Worm (Caenorhabditis elegans) whole organism, L4 larva: ENCODE results near the gene spe-45.
A peak's percentile ranks its signal among the peaks of the same experiment; 100 is the strongest.

Experiments used
- F10B5.3 ChIP-seq: sonication (generic microtip); optimal IDR thresholded peaks from 2 replicates; lab custom pipeline; 2016; ENCODE audit warnings: mild to moderate bottlenecking, missing genetic modification characterization, missing compliant biosample characterization
- F37D6.2 ChIP-seq: sonication (generic microtip); optimal IDR thresholded peaks from 2 replicates; lab custom pipeline; 2016; ENCODE audit warnings: mild to moderate bottlenecking, missing genetic modification characterization, missing compliant biosample characterization
- F44E2.7 ChIP-seq: fragments of 200-800 bp; sonication (Bioruptor generic); IDR thresholded peaks from 2 replicates; pipeline ENCODE4 v2.1.2; 2022; ENCODE audit warnings: missing genetic modification characterization, missing compliant biosample characterization
- F49E8.2 ChIP-seq: sonication (generic microtip); optimal IDR thresholded peaks from 2 replicates; lab custom pipeline; 2016; ENCODE audit warnings: missing compliant biosample characterization, mild to moderate bottlenecking, missing genetic modification characterization, borderline replicate concordance
- Y75B8A.6 ChIP-seq: fragments of 200-800 bp; sonication (Bioruptor generic); IDR thresholded peaks from 2 replicates; pipeline ENCODE4 v1.3.6; 2022; ENCODE audit warnings: missing genetic modification reagents, missing genetic modification characterization, missing compliant biosample characterization
- arid-1 ChIP-seq: fragments of 200-800 bp; sonication (Bioruptor generic); conservative IDR thresholded peaks from 2 replicates; pipeline ENCODE4 v1.3.6; 2022; ENCODE audit warnings: missing genetic modification reagents, missing genetic modification characterization, missing compliant biosample characterization
- attf-4 ChIP-seq: sonication (generic microtip); optimal IDR thresholded peaks from 3 replicates; lab custom pipeline; 2017; ENCODE audit warnings: missing biosample characterization, missing genetic modification characterization
- ceh-44 ChIP-seq: fragments of 200-800 bp; sonication (Bioruptor generic); IDR thresholded peaks from 2 replicates; pipeline ENCODE4 v1.3.6; 2022; ENCODE audit warnings: missing genetic modification reagents, missing genetic modification characterization, missing compliant biosample characterization
- ceh-82 ChIP-seq: sonication (generic microtip); optimal IDR thresholded peaks from 2 replicates; lab custom pipeline; 2017; ENCODE audit warnings: missing biosample characterization, missing genetic modification characterization
- ces-1 ChIP-seq: fragments of 150-350 bp; sonication (generic microtip); optimal IDR thresholded peaks from 4 replicates; lab custom pipeline; 2014; ENCODE audit warnings: missing biosample characterization, missing genetic modification reagents, missing genetic modification characterization
- daf-16 ChIP-seq, 3 experiments: sonication (generic microtip); optimal IDR thresholded peaks; 2 replicates each; lab custom pipeline; 2016 to 2017; ENCODE audit warnings: missing genetic modification characterization in 3 of 3, missing genetic modification reagents in 3 of 3, mild to moderate bottlenecking in 2 of 3, missing compliant biosample characterization in 2 of 3, missing biosample characterization in 1 of 3, moderate library complexity in 1 of 3
- daf-19 ChIP-seq: fragments of 200-800 bp; sonication (Bioruptor generic); conservative IDR thresholded peaks from 2 replicates; pipeline ENCODE4 v1.3.6; 2022; ENCODE audit warnings: missing genetic modification characterization, missing compliant biosample characterization
- dmd-9 ChIP-seq: fragments of 200-800 bp; sonication (Bioruptor generic); IDR thresholded peaks from 2 replicates; pipeline ENCODE4 v1.3.6; 2022; ENCODE audit warnings: missing genetic modification reagents, missing genetic modification characterization, missing compliant biosample characterization
- egl-43 ChIP-seq: fragments of 200-800 bp; sonication (Bioruptor generic); IDR thresholded peaks from 2 replicates; pipeline ENCODE4 v1.3.6; 2022; ENCODE audit warnings: missing genetic modification reagents, missing genetic modification characterization, missing compliant biosample characterization
- fkh-10 ChIP-seq: fragments of 150-350 bp; optimal IDR thresholded peaks from 2 replicates; lab custom pipeline; 2014; ENCODE audit warnings: missing biosample characterization, missing genetic modification reagents, missing genetic modification characterization
- fos-1 ChIP-seq: fragments of 150-350 bp; optimal IDR thresholded peaks from 2 replicates; lab custom pipeline; 2014; ENCODE audit warnings: missing biosample characterization, missing genetic modification characterization
- hlh-30 ChIP-seq: sonication (generic microtip); optimal IDR thresholded peaks from 2 replicates; lab custom pipeline; 2017; ENCODE audit warnings: antibody characterized with exemption, mild to moderate bottlenecking, missing genetic modification characterization, missing compliant biosample characterization; ENCODE audit not compliant: insufficient read depth
- hmg-1.1 ChIP-seq: fragments of 200-800 bp; sonication (Bioruptor generic); IDR thresholded peaks from 2 replicates; pipeline ENCODE4 v1.3.6; 2022; ENCODE audit warnings: missing genetic modification reagents, missing genetic modification characterization, missing compliant biosample characterization
- lim-7 ChIP-seq: fragments of 200-800 bp; sonication (Bioruptor generic); IDR thresholded peaks from 2 replicates; pipeline ENCODE4 v1.3.6; 2022; ENCODE audit warnings: missing genetic modification characterization, missing compliant biosample characterization
- lin-38 ChIP-seq: fragments of 200-800 bp; sonication (Bioruptor generic); IDR thresholded peaks from 2 replicates; pipeline ENCODE4 v1.3.6; 2022; ENCODE audit warnings: missing genetic modification reagents, missing genetic modification characterization, missing compliant biosample characterization
- lsy-2 ChIP-seq, 2 experiments: fragments of 150-350 bp in 1 of 2; sonication (generic microtip) in 1 of 2; optimal IDR thresholded peaks; 2 replicates each; lab custom pipeline; 2014 to 2017; ENCODE audit warnings: missing biosample characterization in 2 of 2, missing genetic modification characterization in 2 of 2
- mdl-1 ChIP-seq, 2 experiments: fragments of 150-350 bp in 1 of 2; sonication (generic microtip) in 1 of 2; optimal IDR thresholded peaks; 2 replicates each; lab custom pipeline; 2014 to 2017; ENCODE audit warnings: missing biosample characterization in 2 of 2, missing genetic modification characterization in 2 of 2
- nhr-10 ChIP-seq: fragments of 150-350 bp; optimal IDR thresholded peaks from 2 replicates; lab custom pipeline; 2014; ENCODE audit warnings: missing biosample characterization, missing genetic modification characterization
- nhr-11 ChIP-seq: fragments of 150-350 bp; optimal IDR thresholded peaks from 2 replicates; lab custom pipeline; 2014; ENCODE audit warnings: missing biosample characterization, missing genetic modification characterization
- nhr-111 ChIP-seq: fragments of 200-800 bp; sonication (Bioruptor generic); optimal IDR thresholded peaks from 2 replicates; lab custom pipeline; 2018; ENCODE audit warnings: mild to moderate bottlenecking, missing genetic modification characterization, missing compliant biosample characterization
- nhr-41 ChIP-seq: fragments of 200-800 bp; sonication (Bioruptor generic); IDR thresholded peaks from 2 replicates; pipeline ENCODE4 v1.3.6; 2022; ENCODE audit warnings: missing genetic modification reagents, missing genetic modification characterization, missing compliant biosample characterization
- nhr-76 ChIP-seq: fragments of 150-350 bp; optimal IDR thresholded peaks from 2 replicates; lab custom pipeline; 2014; ENCODE audit warnings: missing biosample characterization, missing genetic modification characterization
- rbr-2 ChIP-seq: sonication (generic microtip); optimal IDR thresholded peaks from 2 replicates; lab custom pipeline; 2016; ENCODE audit warnings: missing genotype, missing genetic modification characterization, missing compliant biosample characterization
- skn-1 ChIP-seq: fragments of 150-350 bp; optimal IDR thresholded peaks from 2 replicates; lab custom pipeline; 2014; ENCODE audit warnings: missing biosample characterization, missing genetic modification characterization
- tag-97 ChIP-seq: fragments of 200-800 bp; sonication (Bioruptor generic); IDR thresholded peaks from 2 replicates; pipeline ENCODE4 v1.3.6; 2022; ENCODE audit warnings: missing genetic modification characterization, missing compliant biosample characterization
- unc-130 ChIP-seq: sonication (generic microtip); optimal IDR thresholded peaks from 2 replicates; lab custom pipeline; 2016; ENCODE audit warnings: missing genetic modification reagents, missing genetic modification characterization, missing compliant biosample characterization
- vab-7 ChIP-seq: fragments of 200-800 bp; sonication (Bioruptor generic); IDR thresholded peaks from 2 replicates; pipeline ENCODE4 v1.3.6; 2022; ENCODE audit warnings: missing genetic modification reagents, missing genetic modification characterization, missing compliant biosample characterization
- zip-2 ChIP-seq: fragments of 150-350 bp; optimal IDR thresholded peaks from 2 replicates; lab custom pipeline; 2014; ENCODE audit warnings: missing biosample characterization, missing genetic modification characterization
- ztf-11 ChIP-seq: fragments of 150-350 bp; optimal IDR thresholded peaks from 2 replicates; lab custom pipeline; 2014; ENCODE audit warnings: missing biosample characterization, missing genetic modification characterization

Gene spe-45

DNA sequence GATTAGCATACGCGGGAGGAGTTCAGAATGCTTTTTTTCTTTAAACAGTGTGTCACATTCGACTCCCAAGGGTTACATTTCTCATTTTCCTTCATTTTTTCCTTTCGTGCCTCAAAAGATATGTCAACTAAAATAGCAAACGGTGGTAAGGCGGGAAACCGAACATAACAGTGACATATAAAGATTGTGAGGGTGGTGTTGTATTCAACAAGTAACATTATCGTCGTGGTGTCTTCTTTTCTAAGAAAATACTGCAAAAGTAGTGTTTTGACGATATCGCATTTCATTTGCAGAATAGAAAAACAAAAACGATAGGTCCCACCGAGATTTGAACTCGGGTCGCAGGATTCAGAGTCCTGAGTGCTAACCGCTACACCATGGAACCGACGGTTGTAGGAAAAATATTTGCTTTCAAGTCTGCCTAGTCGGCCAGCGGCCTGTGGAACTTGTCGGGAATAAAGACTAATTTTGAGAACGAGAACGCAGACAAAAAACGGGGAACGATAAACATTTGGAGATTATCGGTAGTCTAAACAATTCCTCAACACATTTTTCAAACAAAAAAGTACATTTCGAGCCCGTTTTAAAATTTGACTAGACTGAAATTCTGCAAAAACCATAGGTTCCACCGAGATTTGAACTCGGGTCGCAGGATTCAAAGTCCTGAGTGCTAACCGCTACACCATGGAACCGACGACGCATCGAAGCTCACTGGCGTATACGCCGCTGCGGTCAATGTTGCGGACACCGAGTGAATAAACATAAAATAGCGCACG, 26.9 kb upstream of the spe-45 start (continued):
- no peak for TF ChIP-seq F49E8.2 (tag; lab: Kevin White, UChicago)
- TF ChIP-seq ceh-82 (tag; lab: Kevin White, UChicago) = no peak
- no peak for TF ChIP-seq mdl-1 (tag; optimal IDR thresholded peaks at IDR 0.05; lab: Kevin White, UChicago)
- no peak for TF ChIP-seq Y75B8A.6
- no peak for TF ChIP-seq nhr-111
- TF ChIP-seq F10B5.3 (tag; lab: Kevin White, UChicago) = no peak
- no peak for TF ChIP-seq fos-1
- no peak for TF ChIP-seq attf-4 (tag; lab: Kevin White, UChicago)
- no peak for TF ChIP-seq hlh-30 (tag; lab: Kevin White, UChicago)
- peak; percentile 55 for TF ChIP-seq hmg-1.1
- TF ChIP-seq nhr-10 = no peak
- no peak for TF ChIP-seq unc-130 (GFP tag; lab: Kevin White, UChicago)
- no peak for TF ChIP-seq nhr-11 (tag; lab: Kevin White, UChicago)
- TF ChIP-seq zip-2 = no peak
- no peak for TF ChIP-seq ceh-44 (GFP tag; lab: Robert Waterston, UW)
- peak; percentile 13; the same call in 1 of the 2 replicates for TF ChIP-seq vab-7 (GFP tag; lab: Robert Waterston, UW)
- 0 out of 2 replicates have a peak, but pooled peaks have one; percentile 10 for TF ChIP-seq dmd-9 (GFP tag; lab: Robert Waterston, UW)
- no peak for TF ChIP-seq skn-1 (tag; lab: Kevin White, UChicago)
- no peak for TF ChIP-seq nhr-76
- no peak for TF ChIP-seq lsy-2 (tag; optimal IDR thresholded peaks at IDR 0.05; lab: Kevin White, UChicago)

DNA sequence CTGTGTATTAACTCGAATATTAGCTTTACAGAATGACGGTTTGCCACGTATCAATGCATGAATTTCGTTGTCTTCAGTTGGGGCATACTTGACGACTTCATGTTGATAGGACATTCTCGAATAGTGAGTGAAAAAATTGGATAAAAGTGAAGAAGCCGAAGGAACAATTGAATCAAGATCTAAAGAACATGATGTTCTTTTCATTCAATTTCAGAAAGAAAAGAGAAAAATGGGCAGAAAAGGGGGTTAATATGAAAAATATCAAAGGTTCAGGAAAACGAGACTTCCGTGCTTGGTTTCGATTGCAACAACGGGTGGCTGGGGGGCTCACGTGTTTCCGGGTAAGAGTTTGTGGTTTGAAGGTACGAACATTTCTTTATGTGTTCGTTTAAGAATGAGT, 24.7 kb upstream of the spe-45 start:
- TF ChIP-seq egl-43 (GFP tag; lab: Robert Waterston, UW) = no peak
- peak; percentile 64 for TF ChIP-seq fkh-10
- TF ChIP-seq ces-1 (GFP tag; lab: Kevin White, UChicago) = peak; percentile 43
- no peak for TF ChIP-seq hmg-1.1

DNA sequence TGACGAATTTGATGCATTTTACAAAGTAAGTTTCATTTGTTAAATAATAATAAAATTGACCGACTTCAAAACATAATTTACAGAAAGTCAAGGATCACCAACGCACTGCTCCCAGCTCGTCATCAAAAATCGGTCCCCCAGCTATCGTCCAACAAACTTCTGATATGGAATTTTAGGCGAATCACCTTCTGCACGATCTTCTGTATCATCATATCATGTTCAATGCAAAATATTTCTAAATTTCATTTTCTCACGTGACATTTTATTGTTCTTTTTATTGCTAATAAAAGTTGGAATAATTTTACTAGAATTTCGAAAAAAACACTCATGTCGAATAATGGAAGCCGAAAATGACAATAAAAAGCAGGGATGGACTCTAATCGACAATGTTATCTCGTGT, 20.3 kb upstream of the spe-45 start, which contains the start of gene acl-13:
Gene acl-13 (plus strand): TSS at position 301 of the 400 bp plus-strand sequence.
- TF ChIP-seq F44E2.7 (GFP tag; lab: Robert Waterston, UW) (no peak), daf-19 (GFP tag; lab: Robert Waterston, UW) (no peak), lim-7 (no peak), ztf-11 (tag; lab: Kevin White, UChicago) (no peak), nhr-10 (no peak), nhr-41 (GFP tag; lab: Robert Waterston, UW) (no peak), daf-16 (GFP tag; optimal IDR thresholded peaks at IDR 0.05; lab: Kevin White, UChicago) (no peak), daf-16 (tag; optimal IDR thresholded peaks at IDR 0.05; lab: Kevin White, UChicago) (no peak), rbr-2 (tag; lab: Kevin White, UChicago) (no peak), vab-7 (GFP tag; lab: Robert Waterston, UW) (no peak), tag-97 (no peak), skn-1 (tag; lab: Kevin White, UChicago) (no peak), zip-2 (no peak), F49E8.2 (tag; lab: Kevin White, UChicago) (no peak), F37D6.2 (tag; lab: Kevin White, UChicago) (no peak), arid-1 (no peak)

DNA sequence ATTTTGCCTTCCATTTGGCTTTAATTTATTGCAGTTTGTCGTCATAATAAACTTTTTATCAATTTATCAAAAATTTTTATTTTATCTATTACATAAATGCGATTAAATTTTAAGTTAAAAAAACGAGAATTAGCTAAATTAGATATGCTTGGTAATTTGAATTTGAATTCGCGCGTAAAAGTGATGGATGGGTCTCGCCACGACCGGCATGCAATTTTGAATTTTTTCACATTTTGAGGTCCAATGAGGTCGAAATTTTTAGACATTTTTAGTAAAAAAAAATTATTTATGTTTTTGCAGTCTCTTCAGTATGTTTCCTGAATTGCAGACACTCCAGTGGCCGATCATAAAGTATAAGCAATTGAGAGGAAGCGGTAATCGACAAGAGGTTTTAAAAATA, 18.7 kb upstream of the spe-45 start, which contains the start of gene dsb-1:
Gene dsb-1 (plus strand): TSS at position 301 of the 400 bp plus-strand sequence.
- no peak for TF ChIP-seq tag-97
- peak; percentile 26 for TF ChIP-seq lin-38 (GFP tag; lab: Robert Waterston, UW)
